Worm (Caenorhabditis elegans) whole organism, mixed stage, embryonic: ENCODE results near the gene C17B7.9.

Experiments used
- blmp-1 ChIP-seq: fragments of 150-350 bp; optimal IDR thresholded peaks from 2 replicates; lab custom pipeline; 2014; ENCODE audit warnings: missing biosample characterization, missing genetic modification characterization
- ces-1 ChIP-seq: fragments of 150-350 bp; optimal IDR thresholded peaks from 2 replicates; lab custom pipeline; 2014; ENCODE audit warnings: missing biosample characterization, missing genetic modification reagents, missing genetic modification characterization
- elt-3 ChIP-seq: fragments of 150-350 bp; optimal IDR thresholded peaks from 2 replicates; lab custom pipeline; 2014; ENCODE audit warnings: missing biosample characterization, missing genetic modification characterization
- lsy-2 ChIP-seq: fragments of 150-350 bp; optimal IDR thresholded peaks from 2 replicates; lab custom pipeline; 2014; ENCODE audit warnings: missing biosample characterization, missing genetic modification characterization
- mab-5 ChIP-seq: fragments of 150-350 bp; optimal IDR thresholded peaks from 2 replicates; lab custom pipeline; 2014; ENCODE audit warnings: missing biosample characterization, missing genetic modification characterization
- mep-1 ChIP-seq: fragments of 150-350 bp; optimal IDR thresholded peaks from 2 replicates; lab custom pipeline; 2017; ENCODE audit warnings: missing biosample characterization, missing genetic modification reagents, missing genetic modification characterization, inconsistent platforms
- mls-2 ChIP-seq: sonication (generic microtip); optimal IDR thresholded peaks from 2 replicates; lab custom pipeline; 2016; ENCODE audit warnings: mild to moderate bottlenecking, missing genetic modification characterization, moderate library complexity, missing compliant biosample characterization
- nhr-12 ChIP-seq: fragments of 150-350 bp; optimal IDR thresholded peaks from 2 replicates; lab custom pipeline; 2014; ENCODE audit warnings: missing biosample characterization, missing genetic modification characterization
- nhr-28 ChIP-seq: fragments of 150-350 bp; optimal IDR thresholded peaks from 2 replicates; lab custom pipeline; 2014; ENCODE audit warnings: missing biosample characterization, missing genetic modification characterization
- pha-4 ChIP-seq: fragments of 150-350 bp; optimal IDR thresholded peaks from 2 replicates; lab custom pipeline; 2018; ENCODE audit warnings: missing biosample characterization, missing genetic modification reagents, missing genetic modification characterization
- unc-39 ChIP-seq: fragments of 150-350 bp; optimal IDR thresholded peaks from 2 replicates; lab custom pipeline; 2014; ENCODE audit warnings: missing biosample characterization, missing genetic modification characterization

- TF ChIP-seq lsy-2 (tag; lab: Kevin White, UChicago) = no peak
- TF ChIP-seq pha-4 = no peak
- TF ChIP-seq mep-1 (tag; lab: Kevin White, UChicago) = no peak
- TF ChIP-seq unc-39 (tag; lab: Kevin White, UChicago) = no peak
- no peak for TF ChIP-seq nhr-12 (tag; lab: Kevin White, UChicago)
- TF ChIP-seq ces-1 = no peak
- TF ChIP-seq nhr-28 (tag; lab: Kevin White, UChicago) = no peak
- no peak for TF ChIP-seq mab-5 (tag; lab: Kevin White, UChicago)
- TF ChIP-seq blmp-1 (tag; lab: Kevin White, UChicago) = no peak
- TF ChIP-seq mls-2 (tag; lab: Kevin White, UChicago) = no peak
- no peak for TF ChIP-seq elt-3
Observed at ce11 chrV:3301898-3302297, 30.0 kb downstream of the C17B7.9 start, which contains the start of gene srbc-1.
